Worm (Caenorhabditis elegans): ENCODE results near the gene mdt-27.

mdt-27 gene

ce11 chrV:9255480-9255879 is 42.0 kb upstream of the mdt-27 start:
- TF ChIP-seq unc-62 (GFP tag; optimal IDR thresholded peaks at IDR 0.05) (no peak), lin-11 (tag; optimal IDR thresholded peaks at IDR 0.05) (no peak), F13H6.1 (tag; optimal IDR thresholded peaks at IDR 0.05) (peak; percentile 48), lin-39 (tag; optimal IDR thresholded peaks at IDR 0.05) (no peak), sma-9 (GFP tag; optimal IDR thresholded peaks at IDR 0.05) (peak; percentile 46), sma-9 (tag; optimal IDR thresholded peaks at IDR 0.05) (no peak), sem-4 (tag; optimal IDR thresholded peaks at IDR 0.05) (no peak), aly-2 (tag; optimal IDR thresholded peaks at IDR 0.05) (no peak), peb-1 (tag; optimal IDR thresholded peaks at IDR 0.05) (no peak), C34F6.9 (tag; optimal IDR thresholded peaks at IDR 0.05) (no peak), ztf-1 (GFP tag; conservative IDR thresholded peaks at IDR 0.05) (no peak), fos-1 (tag; optimal IDR thresholded peaks at IDR 0.05) (peak; percentile 94), lsy-2 (tag; optimal IDR thresholded peaks at IDR 0.05) (no peak), gmeb-1 (tag; optimal IDR thresholded peaks at IDR 0.05) (peak; percentile 34), ztf-4 (tag; optimal IDR thresholded peaks at IDR 0.05) (no peak), elt-1 (tag; optimal IDR thresholded peaks at IDR 0.05) (no peak), nhr-129 (tag; optimal IDR thresholded peaks at IDR 0.05) (peak; percentile 40)

ce11 chrV:9254012-9254696 is 40.7 kb upstream of the mdt-27 start, which contains the start of gene F07C3.9:
F07C3.9 (minus strand) TSS chrV:9254646.
- TF ChIP-seq sma-9 (GFP tag; optimal IDR thresholded peaks at IDR 0.05): peak; percentile 16
- TF ChIP-seq sma-9 (tag; optimal IDR thresholded peaks at IDR 0.05): no peak
- TF ChIP-seq fos-1 (tag; optimal IDR thresholded peaks at IDR 0.05): peak; percentile 51
- TF ChIP-seq C34F6.9 (tag; optimal IDR thresholded peaks at IDR 0.05): no peak

ce11 chrV:9249932-9250331 is 36.5 kb upstream of the mdt-27 start, which contains the start of gene ptd-2:
ptd-2 (plus strand) TSS chrV:9250232.
- no peak for TF ChIP-seq nhr-129 (tag; optimal IDR thresholded peaks at IDR 0.05)
- TF ChIP-seq Y55F3AM.14 (GFP tag; optimal IDR thresholded peaks at IDR 0.05): no peak
- no peak for TF ChIP-seq F13H6.1 (tag; optimal IDR thresholded peaks at IDR 0.05)
- TF ChIP-seq peb-1 (tag; optimal IDR thresholded peaks at IDR 0.05): no peak
- TF ChIP-seq sem-4 (tag; optimal IDR thresholded peaks at IDR 0.05): no peak
- TF ChIP-seq sma-9 (GFP tag; optimal IDR thresholded peaks at IDR 0.05): no peak
- no peak for TF ChIP-seq sma-9 (tag; optimal IDR thresholded peaks at IDR 0.05)
- no peak for TF ChIP-seq lsy-2 (tag; optimal IDR thresholded peaks at IDR 0.05)
- TF ChIP-seq unc-39 (tag; optimal IDR thresholded peaks at IDR 0.05): no peak
- no peak for TF ChIP-seq nhr-11 (tag; optimal IDR thresholded peaks at IDR 0.05)
- no peak for TF ChIP-seq C34F6.9 (tag; optimal IDR thresholded peaks at IDR 0.05)
- no peak for TF ChIP-seq mab-5 (tag; optimal IDR thresholded peaks at IDR 0.05)
- no peak for TF ChIP-seq ceh-82 (tag; optimal IDR thresholded peaks at IDR 0.05)
- TF ChIP-seq mdl-1 (tag; optimal IDR thresholded peaks at IDR 0.05): no peak
- no peak for TF ChIP-seq nhr-77 (tag; optimal IDR thresholded peaks at IDR 0.05)
- TF ChIP-seq skn-1 (tag; optimal IDR thresholded peaks at IDR 0.05): no peak
- TF ChIP-seq ama-1 (optimal IDR thresholded peaks at IDR 0.05): no peak
- TF ChIP-seq lin-13 (GFP tag; optimal IDR thresholded peaks at IDR 0.05): no peak

- TF ChIP-seq blmp-1 (tag; optimal IDR thresholded peaks at IDR 0.05; ENCODE audit: insufficient read depth): no peak
- no peak for TF ChIP-seq nhr-10 (tag; optimal IDR thresholded peaks at IDR 0.05)
- TF ChIP-seq lin-11 (tag; optimal IDR thresholded peaks at IDR 0.05): no peak
- no peak for TF ChIP-seq nhr-77 (tag; optimal IDR thresholded peaks at IDR 0.05)
- TF ChIP-seq alr-1 (tag; optimal IDR thresholded peaks at IDR 0.05): no peak
- no peak for TF ChIP-seq ztf-1 (GFP tag; conservative IDR thresholded peaks at IDR 0.05)
- TF ChIP-seq ama-1 (optimal IDR thresholded peaks at IDR 0.05): no peak
- TF ChIP-seq peb-1 (tag; optimal IDR thresholded peaks at IDR 0.05): no peak
- TF ChIP-seq nhr-237 (tag; optimal IDR thresholded peaks at IDR 0.05): no peak
- no peak for TF ChIP-seq crh-2 (tag; optimal IDR thresholded peaks at IDR 0.05)
- no peak for TF ChIP-seq lin-13 (GFP tag; optimal IDR thresholded peaks at IDR 0.05)
- no peak for TF ChIP-seq skn-1 (tag; optimal IDR thresholded peaks at IDR 0.05)
- no peak for TF ChIP-seq mdl-1 (tag; optimal IDR thresholded peaks at IDR 0.05)
- no peak for TF ChIP-seq sma-9 (GFP tag; optimal IDR thresholded peaks at IDR 0.05)
- no peak for TF ChIP-seq sma-9 (tag; optimal IDR thresholded peaks at IDR 0.05)
These were observed 35.8 kb upstream of the mdt-27 start, which contains the start of gene str-94 for ce11 chrV:9249206-9249605. str-94 (minus strand) TSS chrV:9249306.

ce11 chrV:9247416-9247815 is 34.0 kb upstream of the mdt-27 start:
- TF ChIP-seq lsy-2 (tag; optimal IDR thresholded peaks at IDR 0.05) (peak in 1 of 2 experiments; percentile 30), snpc-4 (tag; optimal IDR thresholded peaks at IDR 0.05) (no peak), zag-1 (tag; optimal IDR thresholded peaks at IDR 0.05) (no peak), mdl-1 (tag; optimal IDR thresholded peaks at IDR 0.05) (peak in 1 of 2 experiments; percentile 25), F13H6.1 (tag; optimal IDR thresholded peaks at IDR 0.05) (peak; percentile 34), unc-55 (GFP tag; optimal IDR thresholded peaks at IDR 0.05) (peak; percentile 60), C34F6.9 (tag; optimal IDR thresholded peaks at IDR 0.05) (peak; percentile 53), ZK546.5 (tag; optimal IDR thresholded peaks at IDR 0.05) (no peak), nhr-129 (tag; optimal IDR thresholded peaks at IDR 0.05) (peak; percentile 75), ztf-4 (tag; optimal IDR thresholded peaks at IDR 0.05) (no peak), sma-9 (GFP tag; optimal IDR thresholded peaks at IDR 0.05) (peak; percentile 74), sma-9 (tag; optimal IDR thresholded peaks at IDR 0.05) (no peak)

Data from whole organism, L2 larva.